Fruit fly (Drosophila melanogaster) whole organism, pupa: ENCODE data around the gene Teh4.

ENCODE experiments used
- CG10348 ChIP-seq: fragments of 200-800 bp; sonication (Bioruptor generic); IDR thresholded peaks from 2 replicates; pipeline ENCODE4 v1.3.6; 2022; ENCODE audit warnings: missing biosample characterization, missing genetic modification characterization
- CG12605 ChIP-seq: fragments of 200-800 bp; sonication (Bioruptor generic); IDR thresholded peaks from 2 replicates; pipeline ENCODE4 v1.3.6; 2022; ENCODE audit warnings: missing biosample characterization, missing genetic modification characterization
- CG13204 ChIP-seq: fragments of 200-800 bp; sonication (Bioruptor generic); optimal IDR thresholded peaks from 2 replicates; lab custom pipeline; 2018; ENCODE audit warnings: missing biosample characterization, mild to moderate bottlenecking, missing genetic modification characterization, moderate library complexity
- CG14655 ChIP-seq: fragments of 200-800 bp; sonication (Bioruptor generic); optimal IDR thresholded peaks from 3 replicates; lab custom pipeline; 2017; ENCODE audit warnings: mild to moderate bottlenecking, missing biosample characterization, missing genetic modification reagents, missing genetic modification characterization
- CG15710 ChIP-seq: fragments of 200-800 bp; sonication (Bioruptor generic); optimal IDR thresholded peaks from 2 replicates; lab custom pipeline; 2018; ENCODE audit warnings: missing biosample characterization, mild to moderate bottlenecking, missing genetic modification characterization, moderate library complexity
- CG17806 ChIP-seq: fragments of 200-800 bp; sonication (Bioruptor generic); optimal IDR thresholded peaks from 2 replicates; lab custom pipeline; 2018; ENCODE audit warnings: missing biosample characterization, mild to moderate bottlenecking, missing genetic modification characterization, moderate library complexity
- CG32121 ChIP-seq: fragments of 200-800 bp; sonication (Bioruptor generic); IDR thresholded peaks from 2 replicates; pipeline ENCODE4 v1.3.6; 2022; ENCODE audit warnings: missing biosample characterization, missing genetic modification characterization
- CG34367 ChIP-seq: fragments of 200-800 bp; sonication (Bioruptor generic); optimal IDR thresholded peaks from 2 replicates; lab custom pipeline; 2018; ENCODE audit warnings: missing biosample characterization, mild to moderate bottlenecking, missing genetic modification characterization
- CG4496 ChIP-seq: fragments of 200-800 bp; sonication (Bioruptor generic); IDR thresholded peaks from 3 replicates; pipeline ENCODE4 v1.3.6; 2022; ENCODE audit warnings: missing biosample characterization, missing genetic modification characterization
- CG8159 ChIP-seq: fragments of 200-800 bp; sonication (Bioruptor generic); optimal IDR thresholded peaks from 3 replicates; lab custom pipeline; 2018; ENCODE audit warnings: missing biosample characterization, mild to moderate bottlenecking, missing genetic modification characterization, moderate library complexity
- CG8301 ChIP-seq: fragments of 200-800 bp; sonication (Bioruptor generic); optimal IDR thresholded peaks from 2 replicates; lab custom pipeline; 2018; ENCODE audit warnings: missing biosample characterization, mild to moderate bottlenecking, missing genetic modification characterization
- CG9948 ChIP-seq: fragments of 200-800 bp; sonication (Bioruptor generic); optimal IDR thresholded peaks from 2 replicates; lab custom pipeline; 2018; ENCODE audit warnings: missing biosample characterization, mild to moderate bottlenecking, missing genetic modification characterization, moderate library complexity
- D1 ChIP-seq: fragments of 200-800 bp; sonication (Bioruptor generic); optimal IDR thresholded peaks from 2 replicates; lab custom pipeline; 2018; ENCODE audit warnings: missing biosample characterization, mild to moderate bottlenecking, missing genetic modification characterization, moderate library complexity
- EcR ChIP-seq: fragments of 200-800 bp; sonication (Bioruptor generic); optimal IDR thresholded peaks from 3 replicates; lab custom pipeline; 2019; ENCODE audit warnings: missing biosample characterization, missing genetic modification characterization, mild to moderate bottlenecking, moderate library complexity, missing genetic modification reagents
- Ets98B ChIP-seq: fragments of 200-800 bp; sonication (Bioruptor generic); IDR thresholded peaks from 2 replicates; pipeline ENCODE4 v1.3.6; 2022; ENCODE audit warnings: missing biosample characterization, missing genetic modification characterization
- Pif1A ChIP-seq: fragments of 200-800 bp; sonication (Bioruptor generic); optimal IDR thresholded peaks from 3 replicates; lab custom pipeline; 2016; ENCODE audit warnings: missing biosample characterization, missing genetic modification characterization
- Pif1B ChIP-seq: fragments of 200-800 bp; sonication (Bioruptor generic); optimal IDR thresholded peaks from 3 replicates; lab custom pipeline; 2016; ENCODE audit warnings: missing biosample characterization, missing genetic modification characterization
- Snoo ChIP-seq: fragments of 200-800 bp; sonication (Bioruptor generic); optimal IDR thresholded peaks from 3 replicates; lab custom pipeline; 2017; ENCODE audit warnings: missing biosample characterization, mild to moderate bottlenecking, missing genetic modification characterization, inconsistent platforms
- fd96Ca ChIP-seq: fragments of 200-800 bp; sonication (Bioruptor generic); IDR thresholded peaks from 3 replicates; pipeline ENCODE4 v1.3.6; 2022; ENCODE audit warnings: missing biosample characterization, missing genetic modification characterization
- gl ChIP-seq: fragments of 200-800 bp; sonication (Bioruptor generic); optimal IDR thresholded peaks from 2 replicates; lab custom pipeline; 2018; ENCODE audit warnings: missing biosample characterization, mild to moderate bottlenecking, missing genetic modification characterization
- rn ChIP-seq: fragments of 200-800 bp; sonication (Bioruptor generic); IDR thresholded peaks from 2 replicates; pipeline ENCODE4 v1.3.6; 2022; ENCODE audit warnings: missing biosample characterization, missing genetic modification characterization

Teh4 gene

DNA sequence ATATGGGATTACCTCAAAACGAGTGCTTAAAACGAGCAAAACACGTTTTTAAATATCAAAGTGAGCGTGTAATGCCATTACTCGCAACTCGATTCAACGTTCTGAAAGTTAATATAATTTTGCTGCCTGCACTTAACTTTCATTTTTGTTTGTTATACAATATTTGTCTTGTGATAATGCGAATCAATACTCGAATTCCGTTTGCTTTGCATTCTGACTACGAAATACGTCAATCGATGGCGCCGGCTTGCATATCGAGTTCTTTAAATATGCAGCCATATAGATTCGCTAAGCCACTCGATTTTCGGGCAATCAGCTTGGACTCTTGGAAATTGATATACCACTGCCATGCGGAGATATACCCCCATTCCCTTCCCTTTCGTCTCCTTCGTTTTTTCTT, 42.6 kb upstream of the Teh4 start:
- TF ChIP-seq CG8159 (tag; lab: Kevin White, UChicago) (no peak), CG34367 (no peak), CG8301 (tag; lab: Kevin White, UChicago) (no peak), CG14655 (GFP tag; lab: Kevin White, UChicago) (no peak), CG13204 (no peak), Snoo (no peak)

DNA sequence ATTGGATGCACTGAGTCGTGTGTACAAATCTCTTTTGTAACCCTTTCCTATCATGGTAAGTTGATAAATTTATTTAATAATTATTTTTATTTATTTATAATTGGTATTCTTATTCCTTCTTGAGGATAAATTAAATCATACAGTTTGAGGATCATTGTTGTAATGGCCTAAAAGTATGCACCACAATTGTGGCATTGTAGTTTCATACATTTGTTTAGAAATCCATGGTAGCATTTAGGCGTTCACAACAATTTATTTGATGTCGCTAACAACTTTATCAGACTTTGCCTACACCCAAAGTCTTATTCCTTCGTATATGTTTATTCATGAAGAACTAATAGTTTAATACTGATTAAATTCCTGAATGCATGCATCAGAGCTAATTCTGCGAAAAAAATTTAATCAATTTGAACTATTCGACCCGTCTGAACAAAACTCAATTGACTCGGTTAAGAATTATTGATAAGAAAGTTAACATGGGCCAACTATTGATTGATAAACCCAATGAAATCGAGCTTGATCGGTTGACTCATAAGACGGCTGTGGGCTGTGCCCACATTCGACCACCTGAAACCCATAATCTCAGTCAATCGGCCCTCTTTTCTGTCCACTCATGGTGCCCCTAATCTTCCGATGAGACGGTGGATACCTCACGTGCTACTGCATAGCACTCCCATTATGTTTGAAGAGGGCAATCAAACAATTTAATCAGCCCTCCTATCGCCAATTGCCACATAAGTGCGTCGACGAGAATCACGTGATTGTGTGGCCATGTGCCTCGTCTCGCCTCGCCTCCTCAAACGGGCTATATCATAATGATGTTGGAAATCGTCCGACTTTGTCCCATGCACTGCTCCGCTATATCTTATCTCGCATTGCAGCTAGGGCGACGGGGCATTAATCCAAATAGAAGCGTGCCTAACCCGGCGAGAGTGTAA, 41.5 kb upstream of the Teh4 start:
- no peak for TF ChIP-seq CG10348 (GFP tag; lab: Robert Waterston, UW)
- TF ChIP-seq CG9948 (tag; lab: Kevin White, UChicago): no peak
- TF ChIP-seq CG32121 (GFP tag; lab: Robert Waterston, UW): 0 out of 2 replicates have a peak, but pooled peaks have one; percentile 12
- peak; percentile 21; the same call in 1 of the 2 replicates for TF ChIP-seq Ets98B (GFP tag; lab: Robert Waterston, UW)
- TF ChIP-seq CG4496 (GFP tag; lab: Robert Waterston, UW): peak; percentile 37; the same call in 1 of the 3 replicates

DNA sequence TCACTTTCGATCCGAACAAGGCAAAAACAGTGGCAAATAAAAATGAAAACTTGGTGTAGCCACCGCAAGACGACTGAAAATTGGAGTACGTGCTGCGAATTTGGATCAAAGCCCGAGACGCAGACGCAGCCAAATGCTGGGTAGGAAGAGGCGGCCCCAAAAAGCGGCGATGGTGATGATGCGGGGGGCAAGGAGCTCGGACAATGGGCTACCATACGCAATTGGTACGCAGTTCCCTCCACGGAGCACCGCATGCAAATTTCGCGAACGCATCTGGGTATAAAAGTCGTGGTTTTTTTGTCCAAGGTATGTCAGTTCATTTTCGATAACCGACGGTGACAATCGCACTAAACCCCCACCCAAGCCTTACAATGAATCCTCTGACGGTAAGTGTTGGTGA, 37.0 kb upstream of the Teh4 start, which contains the start of gene Cpr64Ad:
TSS of gene Cpr64Ad (plus strand) at position 301 of the 400 bp plus-strand sequence.
- TF ChIP-seq Snoo (no peak), D1 (tag; lab: Kevin White, UChicago) (no peak), CG13204 (no peak), Ets98B (GFP tag; lab: Robert Waterston, UW) (no peak), fd96Ca (GFP tag; lab: Robert Waterston, UW) (no peak), CG32121 (GFP tag; lab: Robert Waterston, UW) (no peak), Pif1B (GFP tag; lab: Kevin White, UChicago) (no peak), CG9948 (tag; lab: Kevin White, UChicago) (no peak), CG14655 (GFP tag; lab: Kevin White, UChicago) (no peak), EcR (GFP tag; lab: Kevin White, UChicago) (no peak), rn (no peak), CG8159 (tag; lab: Kevin White, UChicago) (no peak), CG15710 (tag; lab: Kevin White, UChicago) (no peak)

DNA sequence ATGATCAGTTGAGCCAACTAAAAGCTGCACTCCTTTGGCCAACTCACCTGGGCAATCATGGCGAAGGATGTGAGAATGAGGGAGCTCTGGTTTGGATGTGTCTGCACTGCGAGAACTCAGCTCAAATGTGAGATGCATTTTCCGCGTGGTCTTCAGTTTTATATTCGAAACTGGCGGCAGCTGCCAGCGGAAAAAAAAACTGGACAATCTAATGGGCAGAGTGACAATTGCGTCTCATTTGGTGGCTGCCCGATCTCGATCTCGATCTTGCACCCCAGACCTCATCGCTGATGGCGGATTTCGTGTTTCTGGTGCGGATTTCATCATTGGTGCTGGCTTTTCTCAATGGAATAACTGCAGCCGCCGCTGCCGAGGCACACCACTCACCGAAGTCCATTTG, 34.7 kb upstream of the Teh4 start, which contains the start of gene Cpr64Ac:
TSS of gene Cpr64Ac (minus strand) at position 101 of the 400 bp plus-strand sequence.
- TF ChIP-seq CG15710 (tag; lab: Kevin White, UChicago): no peak
- TF ChIP-seq CG4496 (GFP tag; lab: Robert Waterston, UW): no peak
- TF ChIP-seq EcR (GFP tag; lab: Kevin White, UChicago): no peak
- no peak for TF ChIP-seq CG34367
- no peak for TF ChIP-seq CG9948 (tag; lab: Kevin White, UChicago)
- TF ChIP-seq Pif1B (GFP tag; lab: Kevin White, UChicago): no peak
- TF ChIP-seq Pif1A (GFP tag; lab: Kevin White, UChicago): no peak
- no peak for TF ChIP-seq CG14655 (GFP tag; lab: Kevin White, UChicago)
- no peak for TF ChIP-seq CG12605 (GFP tag; lab: Robert Waterston, UW)
- no peak for TF ChIP-seq fd96Ca (GFP tag; lab: Robert Waterston, UW)
- TF ChIP-seq Ets98B (GFP tag; lab: Robert Waterston, UW): no peak
- no peak for TF ChIP-seq rn
- TF ChIP-seq CG8159 (tag; lab: Kevin White, UChicago): no peak
- no peak for TF ChIP-seq CG8301 (tag; lab: Kevin White, UChicago)
- no peak for TF ChIP-seq CG10348 (GFP tag; lab: Robert Waterston, UW)
- no peak for TF ChIP-seq Snoo
- TF ChIP-seq CG32121 (GFP tag; lab: Robert Waterston, UW): no peak

DNA sequence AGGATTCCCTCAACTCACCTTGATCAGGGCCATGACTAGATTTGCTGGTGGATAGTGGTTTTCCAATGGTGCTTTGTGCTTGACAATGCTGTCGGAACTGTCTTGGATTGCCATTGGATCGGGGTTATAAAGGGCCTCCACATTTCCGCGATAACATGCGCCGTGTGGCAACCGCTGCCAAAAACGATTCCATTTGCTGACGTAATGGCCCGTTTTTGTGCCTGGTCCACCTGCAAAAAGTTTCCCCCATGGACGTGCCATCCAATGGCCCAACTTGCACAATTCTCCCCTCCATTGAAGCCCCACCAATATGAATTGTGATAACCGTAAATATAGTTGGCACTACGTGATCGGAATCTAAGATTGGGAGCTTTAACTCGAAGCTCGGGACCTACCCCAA, 33.4 kb upstream of the Teh4 start, which contains the start of gene Cpr64Ab:
TSS of gene Cpr64Ab (minus strand) at position 101 of the 400 bp plus-strand sequence.
- TF ChIP-seq CG8159 (tag; lab: Kevin White, UChicago): no peak
- no peak for TF ChIP-seq CG15710 (tag; lab: Kevin White, UChicago)
- no peak for TF ChIP-seq CG9948 (tag; lab: Kevin White, UChicago)
- TF ChIP-seq Ets98B (GFP tag; lab: Robert Waterston, UW): no peak
- no peak for TF ChIP-seq fd96Ca (GFP tag; lab: Robert Waterston, UW)
- TF ChIP-seq CG10348 (GFP tag; lab: Robert Waterston, UW): no peak
- TF ChIP-seq CG34367: no peak
- TF ChIP-seq CG32121 (GFP tag; lab: Robert Waterston, UW): no peak
- TF ChIP-seq gl: no peak
- TF ChIP-seq CG13204: no peak

DNA sequence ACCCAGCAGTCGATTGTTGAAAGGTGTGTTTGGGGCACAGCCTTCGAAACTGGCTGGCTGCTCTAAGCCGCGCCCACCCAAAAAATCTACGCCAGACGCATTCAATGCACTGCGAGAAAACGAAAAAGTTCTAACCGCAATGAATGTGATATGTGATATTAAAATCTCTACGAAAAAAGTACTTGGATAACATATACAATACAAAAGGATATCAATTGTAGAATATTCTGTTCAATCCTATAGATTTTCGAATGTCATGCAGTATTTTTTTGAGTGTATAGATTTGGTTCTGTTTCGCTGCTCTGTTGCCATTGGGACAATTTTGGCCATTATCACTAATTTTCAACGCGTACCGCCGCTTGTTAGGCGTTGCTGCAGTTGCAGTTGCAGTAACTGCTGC, 31.7 kb upstream of the Teh4 start:
- peak; percentile 45 for TF ChIP-seq CG8301 (tag; lab: Kevin White, UChicago)
- peak; percentile 83 for TF ChIP-seq CG4496 (GFP tag; lab: Robert Waterston, UW)
- TF ChIP-seq EcR (GFP tag; lab: Kevin White, UChicago): no peak
- peak; percentile 4 for TF ChIP-seq CG9948 (tag; lab: Kevin White, UChicago)
- TF ChIP-seq CG34367: no peak
- no peak for TF ChIP-seq CG14655 (GFP tag; lab: Kevin White, UChicago)
- no peak for TF ChIP-seq CG17806 (tag; lab: Kevin White, UChicago)
- TF ChIP-seq CG32121 (GFP tag; lab: Robert Waterston, UW): peak; percentile 88
- TF ChIP-seq Ets98B (GFP tag; lab: Robert Waterston, UW): peak; percentile 79
- TF ChIP-seq fd96Ca (GFP tag; lab: Robert Waterston, UW): peak; percentile 61
- TF ChIP-seq, all 21 proteins: peak for 6
